Fruit fly (Drosophila melanogaster) whole organism, pupa: ENCODE data around the gene Argk1.
A peak's percentile ranks its signal among the peaks of the same experiment; 100 is the strongest.

Experiments used
- CG10348 ChIP-seq: fragments of 200-800 bp; sonication (Bioruptor generic); IDR thresholded peaks from 2 replicates; pipeline ENCODE4 v1.3.6; 2022; ENCODE audit warnings: missing biosample characterization, missing genetic modification characterization
- CG12605 ChIP-seq: fragments of 200-800 bp; sonication (Bioruptor generic); IDR thresholded peaks from 2 replicates; pipeline ENCODE4 v1.3.6; 2022; ENCODE audit warnings: missing biosample characterization, missing genetic modification characterization
- CG13204 ChIP-seq: fragments of 200-800 bp; sonication (Bioruptor generic); optimal IDR thresholded peaks from 2 replicates; lab custom pipeline; 2018; ENCODE audit warnings: missing biosample characterization, mild to moderate bottlenecking, missing genetic modification characterization, moderate library complexity
- CG14655 ChIP-seq: fragments of 200-800 bp; sonication (Bioruptor generic); optimal IDR thresholded peaks from 3 replicates; lab custom pipeline; 2017; ENCODE audit warnings: mild to moderate bottlenecking, missing biosample characterization, missing genetic modification reagents, missing genetic modification characterization
- CG15710 ChIP-seq: fragments of 200-800 bp; sonication (Bioruptor generic); optimal IDR thresholded peaks from 2 replicates; lab custom pipeline; 2018; ENCODE audit warnings: missing biosample characterization, mild to moderate bottlenecking, missing genetic modification characterization, moderate library complexity
- CG17806 ChIP-seq: fragments of 200-800 bp; sonication (Bioruptor generic); optimal IDR thresholded peaks from 2 replicates; lab custom pipeline; 2018; ENCODE audit warnings: missing biosample characterization, mild to moderate bottlenecking, missing genetic modification characterization, moderate library complexity
- CG32121 ChIP-seq: fragments of 200-800 bp; sonication (Bioruptor generic); IDR thresholded peaks from 2 replicates; pipeline ENCODE4 v1.3.6; 2022; ENCODE audit warnings: missing biosample characterization, missing genetic modification characterization
- CG34367 ChIP-seq: fragments of 200-800 bp; sonication (Bioruptor generic); optimal IDR thresholded peaks from 2 replicates; lab custom pipeline; 2018; ENCODE audit warnings: missing biosample characterization, mild to moderate bottlenecking, missing genetic modification characterization
- CG4496 ChIP-seq: fragments of 200-800 bp; sonication (Bioruptor generic); IDR thresholded peaks from 3 replicates; pipeline ENCODE4 v1.3.6; 2022; ENCODE audit warnings: missing biosample characterization, missing genetic modification characterization
- CG8159 ChIP-seq: fragments of 200-800 bp; sonication (Bioruptor generic); optimal IDR thresholded peaks from 3 replicates; lab custom pipeline; 2018; ENCODE audit warnings: missing biosample characterization, mild to moderate bottlenecking, missing genetic modification characterization, moderate library complexity
- CG8301 ChIP-seq: fragments of 200-800 bp; sonication (Bioruptor generic); optimal IDR thresholded peaks from 2 replicates; lab custom pipeline; 2018; ENCODE audit warnings: missing biosample characterization, mild to moderate bottlenecking, missing genetic modification characterization
- CG9948 ChIP-seq: fragments of 200-800 bp; sonication (Bioruptor generic); optimal IDR thresholded peaks from 2 replicates; lab custom pipeline; 2018; ENCODE audit warnings: missing biosample characterization, mild to moderate bottlenecking, missing genetic modification characterization, moderate library complexity
- D1 ChIP-seq: fragments of 200-800 bp; sonication (Bioruptor generic); optimal IDR thresholded peaks from 2 replicates; lab custom pipeline; 2018; ENCODE audit warnings: missing biosample characterization, mild to moderate bottlenecking, missing genetic modification characterization, moderate library complexity
- EcR ChIP-seq: fragments of 200-800 bp; sonication (Bioruptor generic); optimal IDR thresholded peaks from 3 replicates; lab custom pipeline; 2019; ENCODE audit warnings: missing biosample characterization, missing genetic modification characterization, mild to moderate bottlenecking, moderate library complexity, missing genetic modification reagents
- Ets98B ChIP-seq: fragments of 200-800 bp; sonication (Bioruptor generic); IDR thresholded peaks from 2 replicates; pipeline ENCODE4 v1.3.6; 2022; ENCODE audit warnings: missing biosample characterization, missing genetic modification characterization
- Pif1A ChIP-seq: fragments of 200-800 bp; sonication (Bioruptor generic); optimal IDR thresholded peaks from 3 replicates; lab custom pipeline; 2016; ENCODE audit warnings: missing biosample characterization, missing genetic modification characterization
- Pif1B ChIP-seq: fragments of 200-800 bp; sonication (Bioruptor generic); optimal IDR thresholded peaks from 3 replicates; lab custom pipeline; 2016; ENCODE audit warnings: missing biosample characterization, missing genetic modification characterization
- Snoo ChIP-seq: fragments of 200-800 bp; sonication (Bioruptor generic); optimal IDR thresholded peaks from 3 replicates; lab custom pipeline; 2017; ENCODE audit warnings: missing biosample characterization, mild to moderate bottlenecking, missing genetic modification characterization, inconsistent platforms
- fd96Ca ChIP-seq: fragments of 200-800 bp; sonication (Bioruptor generic); IDR thresholded peaks from 3 replicates; pipeline ENCODE4 v1.3.6; 2022; ENCODE audit warnings: missing biosample characterization, missing genetic modification characterization
- gl ChIP-seq: fragments of 200-800 bp; sonication (Bioruptor generic); optimal IDR thresholded peaks from 2 replicates; lab custom pipeline; 2018; ENCODE audit warnings: missing biosample characterization, mild to moderate bottlenecking, missing genetic modification characterization
- rn ChIP-seq: fragments of 200-800 bp; sonication (Bioruptor generic); IDR thresholded peaks from 2 replicates; pipeline ENCODE4 v1.3.6; 2022; ENCODE audit warnings: missing biosample characterization, missing genetic modification characterization

The Argk1 gene

DNA sequence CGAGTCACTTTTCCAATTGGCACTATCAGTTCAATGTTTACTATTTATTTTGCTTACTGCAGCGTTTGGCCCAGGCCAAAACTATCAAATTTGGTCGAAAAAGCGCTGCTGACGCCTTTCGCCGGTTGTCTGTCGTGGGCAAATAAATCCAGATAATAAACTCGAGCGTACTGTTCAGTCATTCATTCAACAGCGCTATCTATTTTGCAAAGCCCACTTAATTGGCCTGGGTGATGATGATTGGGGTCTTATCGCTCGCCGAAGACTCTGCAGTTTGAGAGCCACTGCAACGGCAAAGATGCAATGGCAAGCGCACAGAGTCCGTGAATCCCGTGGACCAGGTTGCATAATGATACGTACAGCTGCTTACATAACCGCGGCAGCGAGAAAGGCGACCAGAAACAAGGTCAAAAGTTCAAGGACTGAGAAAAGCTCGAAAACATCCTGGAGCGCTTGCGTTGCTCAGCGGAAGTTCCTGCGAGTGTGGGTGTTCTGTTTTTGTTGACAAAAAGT is 738 bp upstream of the Argk1 start:
- TF ChIP-seq fd96Ca (GFP tag; lab: Robert Waterston, UW) = 0 out of 3 replicates have a peak, but pooled peaks have one; percentile 12
- no peak for TF ChIP-seq CG17806
- TF ChIP-seq EcR (GFP tag; lab: Kevin White, UChicago) = peak; percentile 10

DNA sequence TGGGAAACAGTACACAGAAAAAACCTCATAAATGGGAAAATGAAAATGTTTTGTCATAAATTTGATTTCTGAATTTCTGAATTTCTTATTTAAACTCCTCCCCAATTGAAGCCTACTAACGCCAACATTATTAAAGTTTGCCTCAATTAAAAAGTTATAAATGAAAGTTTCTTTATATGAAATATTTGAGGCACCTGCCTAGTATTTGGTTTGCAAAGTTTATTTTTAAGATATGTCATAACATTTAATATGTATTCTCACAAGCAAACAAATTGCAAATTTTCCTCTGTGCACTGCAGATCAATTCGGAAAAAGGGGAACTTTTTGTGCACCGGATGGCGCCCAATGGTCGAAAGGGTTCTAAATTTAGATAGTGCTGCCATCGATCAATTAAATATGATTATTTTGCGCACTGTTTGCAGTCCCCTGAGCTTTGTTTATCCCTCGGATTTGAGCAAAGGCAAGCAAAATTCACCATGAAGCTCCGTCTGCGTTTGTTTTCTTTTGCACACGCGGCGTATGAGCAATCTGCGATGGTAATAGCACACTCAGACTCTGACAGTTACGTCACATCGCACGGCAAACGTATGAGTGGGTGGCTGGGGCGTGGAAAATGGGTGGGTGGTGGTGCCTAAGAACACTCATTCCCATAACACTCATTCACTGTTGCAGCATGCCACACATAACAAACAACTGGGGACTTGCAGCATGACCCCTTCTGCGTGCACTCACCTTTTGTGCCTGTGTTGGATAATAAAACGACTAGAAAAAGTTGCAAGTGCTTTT is 658 bp downstream of the Argk1 start:
- TF ChIP-seq CG15710 (tag; lab: Kevin White, UChicago) (peak; percentile 32), CG17806 (peak; percentile 17), CG32121 (peak; percentile 73), CG13204 (GFP tag; lab: Kevin White, UChicago) (no peak), CG8159 (peak; percentile 42), CG34367 (tag; lab: Kevin White, UChicago) (peak; percentile 5), EcR (GFP tag; lab: Kevin White, UChicago) (peak; percentile 29), gl (no peak), rn (GFP tag; lab: Robert Waterston, UW) (peak; percentile 54), Ets98B (GFP tag; lab: Robert Waterston, UW) (peak; percentile 65), CG14655 (GFP tag; lab: Kevin White, UChicago) (peak; percentile 76), CG10348 (GFP tag; lab: Robert Waterston, UW) (no peak), CG12605 (GFP tag; lab: Robert Waterston, UW) (0 out of 2 replicates have a peak, but pooled peaks have one; percentile 15), CG8301 (tag; lab: Kevin White, UChicago) (peak; percentile 71), Snoo (no peak), fd96Ca (GFP tag; lab: Robert Waterston, UW) (0 out of 3 replicates have a peak, but pooled peaks have one; percentile 1), Pif1A (peak; percentile 52), D1 (tag; lab: Kevin White, UChicago) (no peak), CG4496 (GFP tag; lab: Robert Waterston, UW) (peak; percentile 59; the same call in 2 of the 3 replicates), Pif1B (GFP tag; lab: Kevin White, UChicago) (no peak), CG9948 (peak; percentile 46)

DNA sequence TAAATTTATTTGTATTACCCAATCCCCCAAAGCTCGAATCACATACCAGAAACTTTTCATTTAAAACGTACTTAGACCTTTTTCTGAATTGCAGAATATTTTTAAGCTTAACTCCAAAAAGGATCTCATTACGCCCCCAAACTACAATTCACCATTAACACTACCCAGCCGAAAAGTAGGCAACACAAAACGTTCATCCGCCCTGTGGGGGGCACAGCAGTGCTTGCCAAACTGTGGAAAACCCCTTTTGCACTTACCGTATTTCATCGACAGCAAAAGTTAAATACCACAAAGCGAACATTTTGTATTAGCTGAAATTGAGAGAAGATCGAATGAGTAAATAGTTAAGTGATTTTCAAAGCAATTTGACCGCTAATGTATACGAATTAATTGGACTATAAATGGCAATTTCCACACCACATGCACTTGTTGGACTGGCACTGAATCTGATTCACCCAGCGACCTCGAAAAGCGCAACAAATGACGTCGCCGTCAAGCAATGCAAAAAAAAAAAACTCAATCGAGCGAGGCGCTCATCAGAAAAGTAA is 1.5 kb downstream of the Argk1 start:
- TF ChIP-seq Ets98B (GFP tag; lab: Robert Waterston, UW) = peak; percentile 9; the same call in 1 of the 2 replicates
- TF ChIP-seq CG34367 (tag; lab: Kevin White, UChicago) = no peak

DNA sequence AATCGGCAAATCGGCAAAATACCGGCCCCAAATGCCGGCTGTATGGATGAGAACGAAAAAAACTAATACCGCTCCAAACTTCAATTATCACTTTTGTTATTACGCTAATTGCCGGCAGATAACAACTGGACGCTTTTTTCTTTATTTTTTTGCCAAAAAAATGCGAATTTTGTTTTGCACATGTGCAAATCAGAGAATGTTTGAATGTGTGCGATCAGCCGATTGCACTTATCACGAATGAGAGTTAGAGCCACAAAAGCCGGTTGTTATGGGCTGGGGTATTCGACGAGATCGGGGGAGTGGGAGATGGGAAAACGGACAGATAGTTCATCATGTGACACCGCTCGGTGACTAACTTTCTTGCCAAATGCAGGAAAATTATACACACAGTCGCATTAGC is 2.2 kb downstream of the Argk1 start:
- TF ChIP-seq CG4496 (GFP tag; lab: Robert Waterston, UW) (no peak), CG12605 (GFP tag; lab: Robert Waterston, UW) (no peak), Ets98B (GFP tag; lab: Robert Waterston, UW) (no peak), D1 (tag; lab: Kevin White, UChicago) (no peak), CG17806 (no peak), CG8301 (tag; lab: Kevin White, UChicago) (no peak), CG13204 (GFP tag; lab: Kevin White, UChicago) (no peak), CG8159 (no peak), CG34367 (tag; lab: Kevin White, UChicago) (no peak), EcR (GFP tag; lab: Kevin White, UChicago) (no peak), CG10348 (GFP tag; lab: Robert Waterston, UW) (no peak), CG15710 (tag; lab: Kevin White, UChicago) (no peak), gl (no peak), CG14655 (GFP tag; lab: Kevin White, UChicago) (no peak), CG9948 (no peak), Pif1A (no peak), fd96Ca (GFP tag; lab: Robert Waterston, UW) (no peak), Snoo (no peak), Pif1B (GFP tag; lab: Kevin White, UChicago) (no peak)

DNA sequence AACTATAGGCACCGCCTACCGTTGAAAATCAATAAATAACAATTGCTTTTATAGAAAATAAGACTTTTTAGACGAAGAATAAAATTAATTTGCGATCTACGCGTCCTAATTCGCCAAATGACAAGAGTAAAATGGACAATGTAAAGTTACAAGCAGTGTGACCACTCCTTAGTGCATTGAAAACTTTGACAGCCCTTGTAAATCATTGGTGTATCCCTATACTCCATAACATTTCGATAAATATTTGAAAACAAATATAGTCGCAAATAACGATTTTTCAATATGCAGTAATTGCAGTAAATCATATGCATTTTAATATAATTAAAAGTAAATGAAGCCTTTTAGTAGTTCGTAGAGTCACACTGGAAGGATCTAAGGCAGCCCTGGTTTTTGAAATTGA is 3.0 kb downstream of the Argk1 start:
- TF ChIP-seq CG4496 (GFP tag; lab: Robert Waterston, UW) (no peak), CG8159 (no peak), CG15710 (tag; lab: Kevin White, UChicago) (no peak), CG13204 (GFP tag; lab: Kevin White, UChicago) (no peak), CG12605 (GFP tag; lab: Robert Waterston, UW) (no peak), CG17806 (no peak), CG14655 (GFP tag; lab: Kevin White, UChicago) (no peak)

DNA sequence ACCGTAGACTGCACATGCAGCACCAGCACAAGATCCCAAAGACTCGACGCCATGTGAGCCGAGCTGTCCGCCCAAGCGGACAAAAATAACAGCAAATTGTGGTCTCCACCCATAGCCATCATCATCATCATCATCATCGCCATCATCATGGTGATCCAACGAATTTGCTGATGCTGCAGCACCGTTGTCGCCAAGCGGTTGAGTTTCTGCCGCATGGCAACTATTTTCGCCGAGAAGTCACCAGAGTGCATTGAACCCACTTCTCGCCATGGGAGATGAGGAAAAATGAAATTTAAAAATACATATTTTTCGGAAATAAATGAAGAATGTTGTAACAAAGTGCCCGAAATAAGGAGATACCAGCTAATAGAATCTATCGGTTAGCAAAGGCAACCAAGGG is 4.4 kb downstream of the Argk1 start:
- no peak for TF ChIP-seq gl
- peak; percentile 72 for TF ChIP-seq EcR (GFP tag; lab: Kevin White, UChicago)
- TF ChIP-seq CG10348 (GFP tag; lab: Robert Waterston, UW) = no peak
